Fruit fly (Drosophila melanogaster) S2 (cell line): ENCODE measurements around the gene CG11537.
A peak's percentile ranks its signal among the peaks of the same experiment; 100 is the strongest.

Source experiments
- CG8478 ChIP-seq: fragments of >200 bp; optimal IDR thresholded peaks from 2 replicates; lab custom pipeline; 2018
- CTCF ChIP-seq, 2 experiments: fragments of >200 bp; optimal IDR thresholded peaks; 2 replicates each; lab custom pipeline; 2018

CG11537 gene

dm6 chr3L:3143383-3143962 lies at the start of gene CG11537, which contains the start of gene Alg2:
Gene CG11537, minus strand, starts transcription at chr3L:3143457.
Gene Alg2, plus strand, starts transcription at chr3L:3143808.
- no peak for TF ChIP-seq CG8478
- TF ChIP-seq CTCF (optimal IDR thresholded peaks at IDR 0.05; lab: Kevin White, UChicago): no peak

dm6 chr3L:3192912-3193311 lies 49.7 kb upstream of the CG11537 start, which contains the start of gene Hsp83:
Gene Hsp83, plus strand, starts transcription at chr3L:3192969.
- TF ChIP-seq CTCF (optimal IDR thresholded peaks at IDR 0.05; lab: Kevin White, UChicago): no peak
- TF ChIP-seq CG8478: no peak

dm6 chr3L:3192333-3192894 lies 49.2 kb upstream of the CG11537 start, which contains the start of gene CG14965:
Gene CG14965, minus strand, starts transcription at chr3L:3192491.
- TF ChIP-seq CG8478 (no peak), CTCF (optimal IDR thresholded peaks at IDR 0.05; lab: Kevin White, UChicago) (no peak)

- TF ChIP-seq CTCF (optimal IDR thresholded peaks at IDR 0.05; lab: Kevin White, UChicago) (no peak), CG8478 (no peak)
These were observed 46.4 kb upstream of the CG11537 start, which contains the start of the genes CG42525 and CG14958 for dm6 chr3L:3189647-3190046. Gene CG42525, minus strand, starts transcription at chr3L:3189747. Gene CG14958, plus strand, starts transcription at chr3L:3189978.

- TF ChIP-seq CTCF (optimal IDR thresholded peaks at IDR 0.05; lab: Kevin White, UChicago): no peak
- no peak for TF ChIP-seq CG8478
These were observed 44.0 kb upstream of the CG11537 start, which contains the start of gene CG14957 for dm6 chr3L:3187263-3187662. Gene CG14957, plus strand, starts transcription at chr3L:3187563.

- TF ChIP-seq CG8478: no peak
- no peak for TF ChIP-seq CTCF (optimal IDR thresholded peaks at IDR 0.05; lab: Kevin White, UChicago)
These were observed 43.1 kb upstream of the CG11537 start, which contains the start of gene CG32284 for dm6 chr3L:3186364-3186763. Gene CG32284, plus strand, starts transcription at chr3L:3186664.

dm6 chr3L:3184104-3184503 lies 40.8 kb upstream of the CG11537 start, which contains the start of gene CG42494:
Gene CG42494, plus strand, starts transcription at chr3L:3184404.
- no peak for TF ChIP-seq CG8478
- no peak for TF ChIP-seq CTCF (optimal IDR thresholded peaks at IDR 0.05; lab: Kevin White, UChicago)

- no peak for TF ChIP-seq CG8478
- no peak for TF ChIP-seq CTCF (optimal IDR thresholded peaks at IDR 0.05; lab: Kevin White, UChicago)
These were observed 36.2 kb upstream of the CG11537 start for dm6 chr3L:3179474-3179873.

- peak in 1 of 2 experiments; percentile 46 for TF ChIP-seq CTCF (optimal IDR thresholded peaks at IDR 0.05; lab: Kevin White, UChicago)
- TF ChIP-seq CG8478: no peak
These were observed 35.4 kb upstream of the CG11537 start, which contains the start of the genes MnM and Girdin for dm6 chr3L:3178530-3179096. Gene MnM, minus strand, starts transcription at chr3L:3178580. Gene Girdin, plus strand, starts transcription at chr3L:3178930.

- TF ChIP-seq CG8478 (no peak), CTCF (optimal IDR thresholded peaks at IDR 0.05; lab: Kevin White, UChicago) (no peak)
These were observed 34.6 kb upstream of the CG11537 start for dm6 chr3L:3177872-3178271.

- TF ChIP-seq CG8478 (no peak), CTCF (optimal IDR thresholded peaks at IDR 0.05; lab: Kevin White, UChicago) (no peak)
These were observed 29.2 kb upstream of the CG11537 start, which contains the start of gene CG14963 for dm6 chr3L:3172445-3172844. Gene CG14963, minus strand, starts transcription at chr3L:3172545.

- no peak for TF ChIP-seq CG8478
- TF ChIP-seq CTCF (optimal IDR thresholded peaks at IDR 0.05; lab: Kevin White, UChicago): no peak
These were observed 25.9 kb upstream of the CG11537 start, which contains the start of the genes CG32278 and CG32281 for dm6 chr3L:3169107-3169506. Gene CG32278, plus strand, starts transcription at chr3L:3169286. Gene CG32281, plus strand, starts transcription at chr3L:3169375.

dm6 chr3L:3166200-3166695 lies 23.0 kb upstream of the CG11537 start, which contains the start of gene Asciz:
Gene Asciz, minus strand, starts transcription at chr3L:3166250.
- TF ChIP-seq CTCF (optimal IDR thresholded peaks at IDR 0.05; lab: Kevin White, UChicago): no peak
- TF ChIP-seq CG8478: no peak

dm6 chr3L:3165399-3165798 lies 22.1 kb upstream of the CG11537 start:
- no peak for TF ChIP-seq CG8478
- TF ChIP-seq CTCF (optimal IDR thresholded peaks at IDR 0.05; lab: Kevin White, UChicago): no peak

- no peak for TF ChIP-seq CG8478
- TF ChIP-seq CTCF (optimal IDR thresholded peaks at IDR 0.05; lab: Kevin White, UChicago): no peak
These were observed 21.7 kb upstream of the CG11537 start, which contains the start of gene CG32280 for dm6 chr3L:3164951-3165350. Gene CG32280, plus strand, starts transcription at chr3L:3165181.
